Fruit fly (Drosophila melanogaster): Measurements from ENCODE around the gene CG10237.

Gene CG10237

dm6 chr2L:19416602-19417497 lies 25.7 kb downstream of the CG10237 start, which contains the start of gene Lectin-galC1 (continued):
- TF ChIP-seq CG17328 (GFP tag; IDR thresholded peaks at IDR 0.05) (peak; percentile 91), Hmx (GFP tag; optimal IDR thresholded peaks at IDR 0.05) (no peak), wdn (GFP tag; IDR thresholded peaks at IDR 0.05) (peak; percentile 47; the same call in 1 of the 2 replicates), CG14014 (GFP tag; IDR thresholded peaks at IDR 0.05) (peak; percentile 85), CG7987 (GFP tag; optimal IDR thresholded peaks at IDR 0.05) (peak; percentile 8), dpn (GFP tag; optimal IDR thresholded peaks at IDR 0.05) (peak; percentile 82 to 92), NfI (GFP tag; optimal IDR thresholded peaks at IDR 0.05) (peak; percentile 79), Ssrp (tag; optimal IDR thresholded peaks at IDR 0.05) (peak; percentile 87), CG12155 (GFP tag; optimal IDR thresholded peaks at IDR 0.05) (peak; percentile 82), Hr3 (GFP tag; optimal IDR thresholded peaks at IDR 0.05) (peak; percentile 82), CG13894 (tag; optimal IDR thresholded peaks at IDR 0.05) (no peak), CG7745 (tag; optimal IDR thresholded peaks at IDR 0.05) (peak; percentile 57), CG6791 (GFP tag; IDR thresholded peaks at IDR 0.05; ENCODE audit: partially characterized antibody) (no peak), slou (GFP tag; optimal IDR thresholded peaks at IDR 0.05) (peak; percentile 69), CG34422 (GFP tag; IDR thresholded peaks at IDR 0.05) (peak; percentile 90; the same call in 1 of the 3 replicates), her (GFP tag; optimal IDR thresholded peaks at IDR 0.05) (peak; percentile 88), MESR4 (GFP tag; optimal IDR thresholded peaks at IDR 0.05) (peak; percentile 27), CG11504 (tag; optimal IDR thresholded peaks at IDR 0.05) (peak; percentile 86), HLH4C (GFP tag; IDR thresholded peaks at IDR 0.05; ENCODE audit: partially characterized antibody) (no peak), Hr51 (GFP tag; optimal IDR thresholded peaks at IDR 0.05) (peak; percentile 71 to 91), D (optimal IDR thresholded peaks at IDR 0.05) (no peak), D (GFP tag; optimal IDR thresholded peaks at IDR 0.05) (peak; percentile 87), CG6689 (GFP tag; IDR thresholded peaks at IDR 0.05) (peak; percentile 86), CG30403 (GFP tag; optimal IDR thresholded peaks at IDR 0.05) (peak; percentile 89), CG10654 (GFP tag; optimal IDR thresholded peaks at IDR 0.05) (peak; percentile 84), ewg (GFP tag; optimal IDR thresholded peaks at IDR 0.05) (peak; percentile 81), chm (GFP tag; IDR thresholded peaks at IDR 0.05) (peak; percentile 81), Opbp (GFP tag; IDR thresholded peaks at IDR 0.05; ENCODE audit: partially characterized antibody) (no peak), Taf1 (GFP tag; IDR thresholded peaks at IDR 0.05) (peak; percentile 30; the same call in 1 of the 2 replicates), Optix (GFP tag; IDR thresholded peaks at IDR 0.05) (peak; percentile 84), Sox100B (GFP tag; optimal IDR thresholded peaks at IDR 0.05) (peak; percentile 83), Six4 (GFP tag; optimal IDR thresholded peaks at IDR 0.05) (peak; percentile 85), unc-4 (GFP tag; IDR thresholded peaks at IDR 0.05; ENCODE audit: partially characterized antibody) (no peak), org-1 (GFP tag; optimal IDR thresholded peaks at IDR 0.05) (peak; percentile 87), GATAe (GFP tag; conservative IDR thresholded peaks at IDR 0.05) (no peak), Drgx (GFP tag; IDR thresholded peaks at IDR 0.05) (peak; percentile 86), Usf (GFP tag; optimal IDR thresholded peaks at IDR 0.05) (peak; percentile 63), C15 (GFP tag; IDR thresholded peaks at IDR 0.05) (peak; percentile 36; the same call in 1 of the 3 replicates), onecut (GFP tag; IDR thresholded peaks at IDR 0.05) (peak; percentile 59), CG16863 (GFP tag; optimal IDR thresholded peaks at IDR 0.05) (peak; percentile 91), CG32532 (GFP tag; IDR thresholded peaks at IDR 0.05) (peak; percentile 74), HLH3B (GFP tag; IDR thresholded peaks at IDR 0.05) (peak; percentile 80), CG13123 (GFP tag; optimal IDR thresholded peaks at IDR 0.05) (peak; percentile 74), Lpt (GFP tag; optimal IDR thresholded peaks at IDR 0.05) (no peak), CG3407 (GFP tag; optimal IDR thresholded peaks at IDR 0.05) (peak; percentile 87), eyg (GFP tag; optimal IDR thresholded peaks at IDR 0.05) (peak; percentile 73), dmrt11E (tag; optimal IDR thresholded peaks at IDR 0.05) (peak; percentile 89), dm (GFP tag; optimal IDR thresholded peaks at IDR 0.05) (peak; percentile 75), amos (GFP tag; IDR thresholded peaks at IDR 0.05; ENCODE audit: partially characterized antibody) (no peak)
